Worm (Caenorhabditis elegans): ENCODE measurements around the gene dhs-22.

DNA sequence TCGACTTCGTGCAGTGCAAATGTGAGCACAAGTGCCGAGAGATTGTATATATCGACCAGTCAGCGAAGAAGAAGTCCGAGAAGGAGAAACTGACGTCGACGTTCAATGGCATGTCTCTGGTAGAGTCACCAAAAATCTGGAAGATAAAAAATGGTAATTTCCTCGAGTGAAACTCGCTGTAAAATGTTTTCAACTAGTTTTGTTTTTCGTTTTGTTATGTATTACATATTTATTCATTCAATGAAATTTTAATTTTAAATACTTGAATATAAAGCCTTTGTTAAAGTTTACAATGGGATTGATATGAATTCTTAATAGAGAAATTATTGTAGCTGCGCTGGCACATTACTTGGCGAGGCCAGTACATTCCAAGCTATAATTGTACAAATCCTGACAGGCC lies 1.4 kb downstream of the dhs-22 start:
- TF ChIP-seq W03F9.2 (tag; optimal IDR thresholded peaks at IDR 0.05) (no peak), dao-5 (tag; optimal IDR thresholded peaks at IDR 0.05) (no peak)

Data from whole organism, L4/young adult.